Fruit fly (Drosophila melanogaster): ENCODE measurements around the gene Qsox3.

DNA sequence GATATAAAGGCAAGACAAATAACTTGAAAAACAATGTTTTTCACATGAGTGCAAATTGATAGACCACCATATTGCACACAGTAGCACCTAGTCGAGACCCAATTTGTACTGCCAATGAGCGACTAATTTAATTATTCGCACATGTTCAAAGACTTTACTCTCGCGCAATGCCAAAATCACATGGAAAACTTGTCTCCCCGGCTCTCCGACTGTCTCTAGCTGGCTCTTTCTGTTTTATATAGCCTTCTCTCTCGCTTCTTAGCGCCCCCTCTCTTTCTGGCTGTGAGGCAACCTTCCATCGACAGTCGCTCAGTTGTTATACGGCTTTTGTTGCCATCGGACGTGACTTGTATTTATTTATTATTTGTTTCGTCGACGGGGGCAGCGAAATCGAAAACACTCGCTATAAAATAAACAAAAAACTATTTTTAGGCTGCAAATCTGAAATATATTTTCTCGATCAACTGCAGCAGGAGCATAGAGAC lies 36.6 kb upstream of the Qsox3 start, which contains the start of gene CG6656:
- TF ChIP-seq CG6276 (GFP tag; optimal IDR thresholded peaks at IDR 0.05) (no peak), Eip78C (GFP tag) (peak; percentile 80), Blimp-1 (GFP tag; optimal IDR thresholded peaks at IDR 0.05) (no peak), fd59A (GFP tag; optimal IDR thresholded peaks at IDR 0.05) (no peak), CG4318 (GFP tag; optimal IDR thresholded peaks at IDR 0.05) (no peak), OdsH (GFP tag; optimal IDR thresholded peaks at IDR 0.05) (no peak), net (GFP tag; optimal IDR thresholded peaks at IDR 0.05) (peak; percentile 2)

Data from whole organism, prepupa.